Worm (Caenorhabditis elegans) whole organism, L1 larva: ENCODE measurements around the gene F14D2.7.

Experiments used
- egl-27 ChIP-seq, 2 experiments: fragments of 150-350 bp in 1 of 2; sonication (generic microtip); optimal IDR thresholded peaks; 3 replicates each; lab custom pipeline; 2017 to 2018; ENCODE audit warnings: missing biosample characterization in 2 of 2, missing genetic modification characterization in 2 of 2, missing genetic modification reagents in 2 of 2
- elt-2 ChIP-seq: sonication (generic microtip); optimal IDR thresholded peaks from 2 replicates; lab custom pipeline; 2016; ENCODE audit warnings: missing genetic modification characterization, mild to moderate bottlenecking, inconsistent platforms, missing compliant biosample characterization, missing genetic modification reagents

DNA sequence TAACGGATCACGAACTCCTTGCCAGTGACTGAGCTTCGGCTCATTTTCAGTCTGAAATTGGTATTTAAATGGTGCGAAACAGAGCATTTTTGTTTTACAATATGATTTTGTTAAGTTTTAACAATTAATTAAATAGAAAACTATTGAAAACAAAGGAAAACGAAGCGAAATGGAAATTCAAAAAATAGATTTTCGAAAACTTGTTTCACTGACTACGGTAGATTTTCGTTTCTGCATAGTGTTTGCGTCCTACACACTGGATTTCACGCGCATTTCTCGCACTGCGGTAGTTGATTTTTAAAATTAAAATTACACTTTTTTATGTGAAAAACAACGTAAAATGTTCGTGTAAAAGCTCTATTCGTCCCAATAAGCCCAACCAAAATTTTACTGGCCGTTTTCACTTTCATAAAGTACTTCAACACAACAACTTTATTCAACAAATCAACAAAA lies 7.9 kb upstream of the F14D2.7 start, which contains the start of gene bath-30:
- no peak for TF ChIP-seq egl-27 (tag; optimal IDR thresholded peaks at IDR 0.05; lab: Kevin White, UChicago)
- TF ChIP-seq elt-2 (tag; lab: Kevin White, UChicago): no peak
